Worm (Caenorhabditis elegans) whole organism, L1 larva: Measurements from ENCODE around the gene mop-25.2.

ENCODE experiments used
- C16A3.4 ChIP-seq: fragments of 150-350 bp; optimal IDR thresholded peaks from 2 replicates; lab custom pipeline; 2014; ENCODE audit warnings: missing biosample characterization, missing genetic modification characterization
- F16B12.6 ChIP-seq: fragments of 150-350 bp; optimal IDR thresholded peaks from 2 replicates; lab custom pipeline; 2014; ENCODE audit warnings: missing biosample characterization, missing genetic modification characterization
- aha-1 ChIP-seq: fragments of 150-350 bp; optimal IDR thresholded peaks from 2 replicates; lab custom pipeline; 2014; ENCODE audit warnings: missing biosample characterization, missing genetic modification characterization
- ama-1 ChIP-seq: fragments of 150-350 bp; optimal IDR thresholded peaks from 2 replicates; lab custom pipeline; 2014
- ceh-63 ChIP-seq: fragments of 200-800 bp; sonication (Bioruptor generic); optimal IDR thresholded peaks from 2 replicates; lab custom pipeline; 2018; ENCODE audit warnings: mild to moderate bottlenecking, missing genetic modification characterization, missing compliant biosample characterization
- ceh-82 ChIP-seq, 3 experiments: fragments of 150-350 bp in 1 of 3; sonication (generic microtip) in 2 of 3; optimal IDR thresholded peaks; 2 replicates each; lab custom pipeline; 2014 to 2017; ENCODE audit warnings: missing biosample characterization in 3 of 3, missing genetic modification characterization in 3 of 3
- ces-1 ChIP-seq: fragments of 150-350 bp; optimal IDR thresholded peaks from 2 replicates; lab custom pipeline; 2014; ENCODE audit warnings: missing biosample characterization, missing genetic modification reagents, missing genetic modification characterization
- efl-1 ChIP-seq, 4 experiments: fragments of 150-350 bp; optimal IDR thresholded peaks in 3 of 4; peaks in 1 of 4; 1 replicate in 1 of 4; 2 replicates in 3 of 4; lab custom pipeline; 2014; ENCODE audit warnings: missing biosample characterization in 2 of 4, missing genetic modification characterization in 2 of 4, missing genetic modification reagents in 2 of 4
- efl-3 ChIP-seq: fragments of 200-800 bp; sonication (Bioruptor generic); optimal IDR thresholded peaks from 2 replicates; lab custom pipeline; 2018; ENCODE audit warnings: mild to moderate bottlenecking, missing genetic modification characterization, missing compliant biosample characterization
- egl-13 ChIP-seq: sonication (generic microtip); optimal IDR thresholded peaks from 2 replicates; lab custom pipeline; 2016; ENCODE audit warnings: missing genotype, missing genetic modification reagents, missing genetic modification characterization, missing compliant biosample characterization
- egl-27 ChIP-seq, 2 experiments: fragments of 150-350 bp in 1 of 2; sonication (generic microtip); optimal IDR thresholded peaks; 3 replicates each; lab custom pipeline; 2017 to 2018; ENCODE audit warnings: missing biosample characterization in 2 of 2, missing genetic modification characterization in 2 of 2, missing genetic modification reagents in 2 of 2
- elt-3 ChIP-seq, 6 experiments: fragments of 150-350 bp in 1 of 6; sonication (generic microtip); optimal IDR thresholded peaks; 2 replicates each; lab custom pipeline; 2017 to 2018; ENCODE audit warnings: missing biosample characterization in 6 of 6, missing genetic modification characterization in 6 of 6, inconsistent platforms in 1 of 6
- fkh-8 ChIP-seq: sonication (generic microtip); optimal IDR thresholded peaks from 2 replicates; lab custom pipeline; 2016; ENCODE audit warnings: mild to moderate bottlenecking, missing genetic modification characterization, missing compliant biosample characterization
- fos-1 ChIP-seq: fragments of 150-350 bp; optimal IDR thresholded peaks from 2 replicates; lab custom pipeline; 2014; ENCODE audit warnings: missing biosample characterization, missing genetic modification characterization
- grh-1 ChIP-seq: fragments of 200-800 bp; sonication (Bioruptor generic); IDR thresholded peaks from 2 replicates; pipeline ENCODE4 v1.3.6; 2022; ENCODE audit warnings: missing genetic modification reagents, missing genetic modification characterization, missing compliant biosample characterization
- hlh-17 ChIP-seq: fragments of 200-800 bp; sonication (Bioruptor generic); optimal IDR thresholded peaks from 2 replicates; lab custom pipeline; 2018; ENCODE audit warnings: missing genetic modification characterization, mild to moderate bottlenecking, missing compliant biosample characterization, moderate library complexity, borderline replicate concordance
- hlh-4 ChIP-seq: sonication (generic microtip); optimal IDR thresholded peaks from 2 replicates; lab custom pipeline; 2016; ENCODE audit warnings: mild to moderate bottlenecking, missing genetic modification characterization, missing compliant biosample characterization
- irx-1 ChIP-seq: sonication (generic microtip); optimal IDR thresholded peaks from 2 replicates; lab custom pipeline; 2016; ENCODE audit warnings: missing genetic modification characterization, missing compliant biosample characterization
- isw-1 ChIP-seq: fragments of 200-800 bp; sonication (Bioruptor generic); IDR thresholded peaks from 2 replicates; pipeline ENCODE4 v1.3.6; 2022; ENCODE audit warnings: missing genetic modification characterization, missing compliant biosample characterization
- jun-1 ChIP-seq: fragments of 150-350 bp; optimal IDR thresholded peaks from 2 replicates; lab custom pipeline; 2014; ENCODE audit warnings: missing biosample characterization, missing genetic modification reagents, missing genetic modification characterization
- lin-13 ChIP-seq: fragments of 150-350 bp; optimal IDR thresholded peaks from 2 replicates; lab custom pipeline; 2014; ENCODE audit warnings: missing biosample characterization, missing genetic modification reagents, missing genetic modification characterization
- lin-14 ChIP-seq: fragments of 200-800 bp; sonication (Bioruptor generic); optimal IDR thresholded peaks from 2 replicates; lab custom pipeline; 2018; ENCODE audit warnings: mild to moderate bottlenecking, missing genetic modification characterization, moderate library complexity, missing compliant biosample characterization
- lin-39 ChIP-seq: fragments of 150-350 bp; optimal IDR thresholded peaks from 2 replicates; lab custom pipeline; 2014; ENCODE audit warnings: missing biosample characterization, missing genetic modification reagents, missing genetic modification characterization
- lir-3 ChIP-seq: sonication (generic microtip); optimal IDR thresholded peaks from 2 replicates; lab custom pipeline; 2016; ENCODE audit warnings: mild to moderate bottlenecking, missing genetic modification characterization, moderate library complexity, missing compliant biosample characterization; ENCODE audit not compliant: poor library complexity
- lsy-2 ChIP-seq, 2 experiments: fragments of 150-350 bp; optimal IDR thresholded peaks; 2 replicates each; lab custom pipeline; 2014; ENCODE audit warnings: missing biosample characterization in 2 of 2, missing genetic modification characterization in 2 of 2
- mef-2 ChIP-seq: fragments of 150-350 bp; optimal IDR thresholded peaks from 2 replicates; lab custom pipeline; 2014; ENCODE audit warnings: missing biosample characterization, missing genetic modification characterization
- nhr-11 ChIP-seq: fragments of 150-350 bp; optimal IDR thresholded peaks from 2 replicates; lab custom pipeline; 2014; ENCODE audit warnings: missing biosample characterization, missing genetic modification characterization
- nhr-12 ChIP-seq: sonication (generic microtip); optimal IDR thresholded peaks from 2 replicates; lab custom pipeline; 2017; ENCODE audit warnings: missing biosample characterization, missing genetic modification characterization
- nhr-237 ChIP-seq: fragments of 150-350 bp; optimal IDR thresholded peaks from 2 replicates; lab custom pipeline; 2014; ENCODE audit warnings: missing biosample characterization, missing genetic modification characterization
- nhr-28 ChIP-seq: fragments of 150-350 bp; optimal IDR thresholded peaks from 2 replicates; lab custom pipeline; 2014; ENCODE audit warnings: missing biosample characterization, missing genetic modification characterization
- nhr-71 ChIP-seq: sonication (generic microtip); optimal IDR thresholded peaks from 2 replicates; lab custom pipeline; 2016; ENCODE audit warnings: mild to moderate bottlenecking, missing genetic modification characterization, moderate library complexity, missing compliant biosample characterization
- nhr-77 ChIP-seq: fragments of 150-350 bp; optimal IDR thresholded peaks from 2 replicates; lab custom pipeline; 2014; ENCODE audit warnings: missing biosample characterization, missing genetic modification characterization
- nhr-85 ChIP-seq: sonication (generic microtip); peaks from one replicate; lab custom pipeline; 2016; ENCODE audit warnings: missing genetic modification characterization, inconsistent platforms, missing compliant biosample characterization
- pag-3 ChIP-seq: sonication (generic microtip); optimal IDR thresholded peaks from 2 replicates; lab custom pipeline; 2017; ENCODE audit warnings: missing genetic modification characterization, mild to moderate bottlenecking, missing compliant biosample characterization, antibody characterized with exemption, borderline replicate concordance; ENCODE audit not compliant: insufficient read depth
- pqm-1 ChIP-seq: sonication (generic microtip); optimal IDR thresholded peaks from 3 replicates; lab custom pipeline; 2017; ENCODE audit warnings: missing biosample characterization, missing genetic modification characterization
- rnt-1 ChIP-seq: sonication (generic microtip); optimal IDR thresholded peaks from 2 replicates; lab custom pipeline; 2016; ENCODE audit warnings: mild to moderate bottlenecking, missing genetic modification characterization, moderate library complexity, missing compliant biosample characterization
- skn-1 ChIP-seq: fragments of 150-350 bp; optimal IDR thresholded peaks from 2 replicates; lab custom pipeline; 2014; ENCODE audit warnings: missing biosample characterization, missing genetic modification characterization
- snpc-4 ChIP-seq: fragments of 150-350 bp; optimal IDR thresholded peaks from 2 replicates; lab custom pipeline; 2014; ENCODE audit warnings: missing biosample characterization, missing genetic modification characterization
- sox-4 ChIP-seq: sonication (generic microtip); optimal IDR thresholded peaks from 2 replicates; lab custom pipeline; 2016; ENCODE audit warnings: missing genetic modification characterization, missing compliant biosample characterization
- sptf-1 ChIP-seq: fragments of 150-350 bp; optimal IDR thresholded peaks from 2 replicates; lab custom pipeline; 2014; ENCODE audit warnings: missing biosample characterization, missing genetic modification characterization
- sup-37 ChIP-seq: fragments of 200-800 bp; sonication (Bioruptor generic); optimal IDR thresholded peaks from 2 replicates; lab custom pipeline; 2018; ENCODE audit warnings: mild to moderate bottlenecking, missing genetic modification characterization, missing compliant biosample characterization
- tbx-2 ChIP-seq: sonication (generic microtip); optimal IDR thresholded peaks from 2 replicates; lab custom pipeline; 2016; ENCODE audit warnings: missing genetic modification characterization, missing compliant biosample characterization
- tlp-1 ChIP-seq: fragments of 150-350 bp; optimal IDR thresholded peaks from 2 replicates; lab custom pipeline; 2014; ENCODE audit warnings: missing biosample characterization, missing genetic modification characterization
- unc-130 ChIP-seq: fragments of 150-350 bp; optimal IDR thresholded peaks from 2 replicates; lab custom pipeline; 2017; ENCODE audit warnings: missing biosample characterization, missing genetic modification characterization, inconsistent platforms
- unc-62 ChIP-seq: fragments of 150-350 bp; optimal IDR thresholded peaks from 2 replicates; lab custom pipeline; 2014; ENCODE audit warnings: missing biosample characterization, missing genetic modification reagents, missing genetic modification characterization
- unc-86 ChIP-seq: sonication (generic microtip); optimal IDR thresholded peaks from 2 replicates; lab custom pipeline; 2016; ENCODE audit warnings: missing genetic modification characterization, missing compliant biosample characterization
- vab-15 ChIP-seq: sonication (generic microtip); optimal IDR thresholded peaks from 2 replicates; lab custom pipeline; 2017; ENCODE audit warnings: missing genotype, mild to moderate bottlenecking, missing genetic modification characterization, missing compliant biosample characterization
- xbp-1 ChIP-seq: sonication (generic microtip); optimal IDR thresholded peaks from 2 replicates; lab custom pipeline; 2016; ENCODE audit warnings: missing genetic modification characterization, missing compliant biosample characterization
- zag-1 ChIP-seq: fragments of 150-350 bp; optimal IDR thresholded peaks from 2 replicates; lab custom pipeline; 2014; ENCODE audit warnings: missing biosample characterization, missing genetic modification characterization
- zip-4 ChIP-seq: fragments of 200-800 bp; sonication (Bioruptor generic); optimal IDR thresholded peaks from 2 replicates; lab custom pipeline; 2018; ENCODE audit warnings: mild to moderate bottlenecking, missing genetic modification characterization, moderate library complexity, missing compliant biosample characterization
- ztf-11 ChIP-seq, 2 experiments: sonication (generic microtip); optimal IDR thresholded peaks; 2 replicates each; lab custom pipeline; 2016 to 2017; ENCODE audit warnings: missing genetic modification characterization in 2 of 2, missing biosample characterization in 1 of 2, missing compliant biosample characterization in 1 of 2

Gene mop-25.2

DNA sequence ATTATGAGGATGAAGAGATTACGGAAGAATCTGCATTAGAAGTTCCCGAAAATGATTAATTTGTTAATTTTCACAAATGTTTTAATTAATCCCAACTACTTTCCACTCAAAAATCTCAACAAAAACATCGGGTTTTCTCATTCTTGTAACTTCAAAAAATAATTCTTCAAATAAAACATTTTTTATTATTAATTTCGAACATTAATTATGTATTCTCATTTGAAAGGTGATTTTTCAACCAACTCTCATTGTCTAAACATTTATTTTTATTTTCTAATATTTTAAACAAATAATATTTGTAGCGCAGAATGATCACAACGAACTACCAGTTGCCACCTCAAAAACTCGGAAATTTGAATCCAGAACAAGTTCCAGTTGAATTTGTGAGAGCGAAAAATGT, 32.2 kb downstream of the mop-25.2 start, which contains the start of gene ZK1320.7:
ZK1320.7 (plus strand) TSS at position 301 of the 400 bp plus-strand sequence.
- TF ChIP-seq lir-3 (no peak), rnt-1 (tag; lab: Kevin White, UChicago) (no peak), efl-1 (optimal IDR thresholded peaks at IDR 0.05; lab: Kevin White, UChicago) (no peak), efl-1 (GFP tag; optimal IDR thresholded peaks at IDR 0.05 in 1 of 2; lab: Kevin White, UChicago) (peak in 1 of 2 experiments; percentile 1), nhr-71 (tag; lab: Kevin White, UChicago) (no peak), grh-1 (no peak)

DNA sequence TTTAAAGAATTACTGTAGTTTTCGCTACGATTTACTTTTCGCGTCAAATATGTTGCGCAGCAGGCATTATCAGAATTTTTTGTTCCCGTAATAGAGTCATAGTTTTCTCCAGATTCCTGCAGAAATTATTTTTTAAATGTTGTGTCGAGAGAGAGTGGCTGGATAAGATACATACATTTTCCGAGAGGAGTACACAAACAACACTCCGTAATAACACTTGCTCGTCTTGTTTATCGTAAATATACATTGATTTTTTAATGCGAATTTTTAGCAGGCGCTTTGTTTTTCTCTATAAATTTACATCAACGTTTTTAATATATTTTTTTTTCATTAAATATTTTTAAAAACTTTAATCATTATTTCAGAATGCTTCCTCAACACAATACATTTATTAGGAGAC, 34.5 kb downstream of the mop-25.2 start, which contains the start of gene taf-8:
taf-8 (plus strand) TSS at position 360 of the 400 bp plus-strand sequence.
- peak; percentile 22 for TF ChIP-seq nhr-77
- TF ChIP-seq unc-130 (tag; lab: Kevin White, UChicago) = peak; percentile 23
- TF ChIP-seq skn-1 = peak; percentile 13
- TF ChIP-seq ceh-82 (tag; optimal IDR thresholded peaks at IDR 0.05; lab: Kevin White, UChicago) = peak; percentile 9 to 69 (median 62)
- no peak for TF ChIP-seq zag-1
- TF ChIP-seq lin-39 (tag; lab: Kevin White, UChicago) = peak; percentile 57
- peak; percentile 60 to 76 for TF ChIP-seq efl-1 (optimal IDR thresholded peaks at IDR 0.05; lab: Kevin White, UChicago)
- peak; percentile 65 to 97 for TF ChIP-seq efl-1 (GFP tag; optimal IDR thresholded peaks at IDR 0.05 in 1 of 2; lab: Kevin White, UChicago)
- no peak for TF ChIP-seq ces-1
- peak in 1 of 6 experiments; percentile 6 for TF ChIP-seq elt-3 (tag; optimal IDR thresholded peaks at IDR 0.05; lab: Kevin White, UChicago)
- no peak for TF ChIP-seq hlh-4 (tag; lab: Kevin White, UChicago)
- no peak for TF ChIP-seq egl-27 (tag; optimal IDR thresholded peaks at IDR 0.05; lab: Kevin White, UChicago)
- no peak for TF ChIP-seq unc-62 (GFP tag; lab: Kevin White, UChicago)
- TF ChIP-seq irx-1 (tag; lab: Kevin White, UChicago) = peak; percentile 32
- peak; percentile 8 for TF ChIP-seq egl-13 (tag; lab: Kevin White, UChicago)
- no peak for TF ChIP-seq pqm-1 (tag; lab: Kevin White, UChicago)
- TF ChIP-seq aha-1 = no peak
- TF ChIP-seq nhr-11 = peak; percentile 60
- TF ChIP-seq F16B12.6 (tag; lab: Kevin White, UChicago) = peak; percentile 31
- peak; percentile 37 for TF ChIP-seq fos-1
- peak; percentile 84 for TF ChIP-seq nhr-85 (tag; lab: Kevin White, UChicago)
- peak; percentile 25 for TF ChIP-seq lin-13
- no peak for TF ChIP-seq ama-1 (lab: Kevin White, UChicago)
- peak; percentile 71 for TF ChIP-seq tbx-2 (tag; lab: Kevin White, UChicago)
- TF ChIP-seq sptf-1 = no peak
- no peak for TF ChIP-seq jun-1 (tag; lab: Kevin White, UChicago)
- no peak for TF ChIP-seq ceh-63 (GFP tag; lab: Kevin White, UChicago)
- peak; percentile 71 for TF ChIP-seq lin-14
- no peak for TF ChIP-seq mef-2 (tag; lab: Kevin White, UChicago)
- no peak for TF ChIP-seq nhr-237 (tag; lab: Kevin White, UChicago)
- peak; percentile 69 for TF ChIP-seq C16A3.4 (tag; lab: Kevin White, UChicago)
- TF ChIP-seq nhr-28 = no peak
- TF ChIP-seq sup-37 (GFP tag; lab: Kevin White, UChicago) = no peak
- TF ChIP-seq zip-4 (GFP tag; lab: Kevin White, UChicago) = no peak
- peak; percentile 33 for TF ChIP-seq isw-1
- peak; percentile 76 for TF ChIP-seq nhr-71 (tag; lab: Kevin White, UChicago)
- peak; percentile 54 for TF ChIP-seq fkh-8 (tag; lab: Kevin White, UChicago)
- no peak for TF ChIP-seq tlp-1 (tag; lab: Kevin White, UChicago)
- peak; percentile 33 for TF ChIP-seq snpc-4 (tag; lab: Kevin White, UChicago)
- TF ChIP-seq vab-15 (tag; lab: Kevin White, UChicago) = no peak
- TF ChIP-seq nhr-12 = no peak
- TF ChIP-seq efl-3 = no peak
- no peak for TF ChIP-seq hlh-17 (GFP tag; lab: Kevin White, UChicago)
- peak in 1 of 2 experiments; percentile 34 for TF ChIP-seq ztf-11 (tag; optimal IDR thresholded peaks at IDR 0.05; lab: Kevin White, UChicago)
- TF ChIP-seq unc-86 (tag; lab: Kevin White, UChicago) = peak; percentile 20
- no peak for TF ChIP-seq pag-3 (tag; lab: Kevin White, UChicago)
- peak; percentile 82 to 83 for TF ChIP-seq lsy-2 (tag; optimal IDR thresholded peaks at IDR 0.05; lab: Kevin White, UChicago)
- TF ChIP-seq sox-4 (tag; lab: Kevin White, UChicago) = no peak
- peak; percentile 66 for TF ChIP-seq xbp-1 (tag; lab: Kevin White, UChicago)
